Worm (Caenorhabditis elegans) whole organism, L3 larva: ENCODE results near the gene srtx-1.
"Not testable (repeated sequence)": the region's sequence is repeated elsewhere in the genome, so short reads cannot be mapped to it uniquely, and the experiment has no call there.

Source experiments
- R02D3.7 ChIP-seq: fragments of 150-350 bp; optimal IDR thresholded peaks from 2 replicates; lab custom pipeline; 2014; ENCODE audit warnings: missing biosample characterization, missing genetic modification characterization
- ZK546.5 ChIP-seq: sonication (generic microtip); optimal IDR thresholded peaks from 2 replicates; lab custom pipeline; 2017; ENCODE audit warnings: missing biosample characterization, missing genetic modification characterization
- aly-2 ChIP-seq: fragments of 150-350 bp; optimal IDR thresholded peaks from 2 replicates; lab custom pipeline; 2014; ENCODE audit warnings: missing biosample characterization, missing genetic modification characterization
- ama-1 ChIP-seq: fragments of 150-350 bp; optimal IDR thresholded peaks from 2 replicates; lab custom pipeline; 2018
- ceh-16 ChIP-seq: sonication (generic microtip); optimal IDR thresholded peaks from 2 replicates; lab custom pipeline; 2017; ENCODE audit warnings: missing biosample characterization, missing genetic modification characterization
- ceh-28 ChIP-seq: fragments of 150-350 bp; optimal IDR thresholded peaks from 2 replicates; lab custom pipeline; 2014; ENCODE audit warnings: missing biosample characterization, missing genetic modification reagents, missing genetic modification characterization
- ceh-82 ChIP-seq: fragments of 150-350 bp; optimal IDR thresholded peaks from 2 replicates; lab custom pipeline; 2014; ENCODE audit warnings: missing biosample characterization, missing genetic modification characterization
- daf-12 ChIP-seq: fragments of 150-350 bp; optimal IDR thresholded peaks from 2 replicates; lab custom pipeline; 2014; ENCODE audit warnings: missing biosample characterization, missing genetic modification reagents, missing genetic modification characterization
- egl-27 ChIP-seq: sonication (generic microtip); optimal IDR thresholded peaks from 4 replicates; lab custom pipeline; 2017; ENCODE audit warnings: missing biosample characterization, missing genetic modification reagents, missing genetic modification characterization
- egl-5 ChIP-seq: fragments of 150-350 bp; optimal IDR thresholded peaks from 2 replicates; lab custom pipeline; 2017; ENCODE audit warnings: missing biosample characterization, missing genetic modification reagents, missing genetic modification characterization, inconsistent platforms
- elt-2 ChIP-seq: sonication (generic microtip); optimal IDR thresholded peaks from 2 replicates; lab custom pipeline; 2016; ENCODE audit warnings: missing genetic modification reagents, mild to moderate bottlenecking, missing genetic modification characterization, missing compliant biosample characterization
- elt-3 ChIP-seq, 3 experiments: fragments of 150-350 bp in 1 of 3; sonication (generic microtip) in 2 of 3; optimal IDR thresholded peaks; 2 replicates in 2 of 3; 4 replicates in 1 of 3; lab custom pipeline; 2014 to 2017; ENCODE audit warnings: missing biosample characterization in 3 of 3, missing genetic modification characterization in 3 of 3
- eor-1 ChIP-seq, 2 experiments: fragments of 150-350 bp; optimal IDR thresholded peaks; 2 replicates each; lab custom pipeline; 2014 to 2018; ENCODE audit warnings: missing biosample characterization in 2 of 2, missing genetic modification characterization in 2 of 2
- fkh-10 ChIP-seq: sonication (generic microtip); optimal IDR thresholded peaks from 2 replicates; lab custom pipeline; 2017; ENCODE audit warnings: missing biosample characterization, missing genetic modification reagents, missing genetic modification characterization
- fkh-2 ChIP-seq: fragments of 150-350 bp; optimal IDR thresholded peaks from 2 replicates; lab custom pipeline; 2014; ENCODE audit warnings: missing biosample characterization, missing genetic modification reagents, missing genetic modification characterization
- fos-1 ChIP-seq: fragments of 150-350 bp; optimal IDR thresholded peaks from 2 replicates; lab custom pipeline; 2014; ENCODE audit warnings: missing biosample characterization, missing genetic modification characterization
- hmg-11 ChIP-seq: sonication (generic microtip); optimal IDR thresholded peaks from 2 replicates; lab custom pipeline; 2016; ENCODE audit warnings: missing genetic modification characterization, missing compliant biosample characterization
- jun-1 ChIP-seq: fragments of 150-350 bp; optimal IDR thresholded peaks from 2 replicates; lab custom pipeline; 2014; ENCODE audit warnings: missing biosample characterization, missing genetic modification reagents, missing genetic modification characterization
- lin-15B ChIP-seq: fragments of 150-350 bp; optimal IDR thresholded peaks from 2 replicates; lab custom pipeline; 2014; ENCODE audit warnings: missing biosample characterization, missing genetic modification characterization
- lin-39 ChIP-seq: fragments of 150-350 bp; optimal IDR thresholded peaks from 2 replicates; lab custom pipeline; 2018; ENCODE audit warnings: missing biosample characterization, missing genetic modification reagents, missing genetic modification characterization
- lsy-12 ChIP-seq: sonication (generic microtip); optimal IDR thresholded peaks from 2 replicates; lab custom pipeline; 2016; ENCODE audit warnings: mild to moderate bottlenecking, missing genetic modification characterization, missing compliant biosample characterization
- mdl-1 ChIP-seq: fragments of 150-350 bp; optimal IDR thresholded peaks from 2 replicates; lab custom pipeline; 2014; ENCODE audit warnings: missing biosample characterization, missing genetic modification characterization
- mml-1 ChIP-seq: fragments of 150-350 bp; sonication (generic microtip); optimal IDR thresholded peaks from 3 replicates; lab custom pipeline; 2014; ENCODE audit warnings: missing biosample characterization, missing genetic modification characterization
- nfya-1 ChIP-seq: sonication (generic microtip); optimal IDR thresholded peaks from 2 replicates; lab custom pipeline; 2017; ENCODE audit warnings: missing genetic modification characterization, mild to moderate bottlenecking, missing compliant biosample characterization, antibody characterized with exemption, moderate library complexity; ENCODE audit not compliant: insufficient read depth
- nhr-11 ChIP-seq: fragments of 150-350 bp; optimal IDR thresholded peaks from 2 replicates; lab custom pipeline; 2014; ENCODE audit warnings: missing biosample characterization, missing genetic modification characterization
- nhr-12 ChIP-seq: fragments of 150-350 bp; optimal IDR thresholded peaks from 2 replicates; lab custom pipeline; 2014; ENCODE audit warnings: missing biosample characterization, missing genetic modification characterization
- nhr-23 ChIP-seq: fragments of 150-350 bp; optimal IDR thresholded peaks from 2 replicates; lab custom pipeline; 2014; ENCODE audit warnings: missing biosample characterization, missing genetic modification reagents, missing genetic modification characterization
- nhr-237 ChIP-seq: fragments of 150-350 bp; optimal IDR thresholded peaks from 2 replicates; lab custom pipeline; 2014; ENCODE audit warnings: missing biosample characterization, missing genetic modification characterization
- nhr-25 ChIP-seq: sonication (generic microtip); optimal IDR thresholded peaks from 2 replicates; lab custom pipeline; 2017; ENCODE audit warnings: missing biosample characterization, missing genetic modification characterization
- nhr-43 ChIP-seq: sonication (generic microtip); optimal IDR thresholded peaks from 2 replicates; lab custom pipeline; 2016; ENCODE audit warnings: mild to moderate bottlenecking, missing genetic modification characterization, missing compliant biosample characterization; ENCODE audit not compliant: poor library complexity, severe bottlenecking
- nhr-67 ChIP-seq: fragments of 150-350 bp; optimal IDR thresholded peaks from 2 replicates; lab custom pipeline; 2014; ENCODE audit warnings: missing biosample characterization, missing genetic modification characterization
- nhr-77 ChIP-seq: fragments of 150-350 bp; optimal IDR thresholded peaks from 2 replicates; lab custom pipeline; 2014; ENCODE audit warnings: missing biosample characterization, missing genetic modification characterization
- pha-4 ChIP-seq: fragments of 150-350 bp; optimal IDR thresholded peaks from 2 replicates; lab custom pipeline; 2014; ENCODE audit warnings: missing biosample characterization, missing genetic modification reagents, missing genetic modification characterization
- pqm-1 ChIP-seq: fragments of 150-350 bp; optimal IDR thresholded peaks from 2 replicates; lab custom pipeline; 2017; ENCODE audit warnings: missing biosample characterization, missing genetic modification characterization, inconsistent platforms
- sea-2 ChIP-seq: fragments of 150-350 bp; sonication (generic microtip); optimal IDR thresholded peaks from 4 replicates; lab custom pipeline; 2014; ENCODE audit warnings: missing biosample characterization, missing genetic modification reagents, missing genetic modification characterization
- skn-1 ChIP-seq: fragments of 150-350 bp; optimal IDR thresholded peaks from 2 replicates; lab custom pipeline; 2014; ENCODE audit warnings: missing biosample characterization, missing genetic modification characterization
- snpc-4 ChIP-seq: fragments of 150-350 bp; optimal IDR thresholded peaks from 2 replicates; lab custom pipeline; 2014; ENCODE audit warnings: missing biosample characterization, missing genetic modification characterization
- tbx-2 ChIP-seq: sonication (generic microtip); optimal IDR thresholded peaks from 2 replicates; lab custom pipeline; 2016; ENCODE audit warnings: mild to moderate bottlenecking, missing genetic modification characterization, missing compliant biosample characterization
- unc-62 ChIP-seq: fragments of 150-350 bp; sonication (generic microtip); optimal IDR thresholded peaks from 4 replicates; lab custom pipeline; 2014; ENCODE audit warnings: missing biosample characterization, missing genetic modification reagents, missing genetic modification characterization
- zag-1 ChIP-seq: fragments of 150-350 bp; optimal IDR thresholded peaks from 2 replicates; lab custom pipeline; 2014; ENCODE audit warnings: missing biosample characterization, missing genetic modification characterization
- ztf-4 ChIP-seq: fragments of 150-350 bp; optimal IDR thresholded peaks from 2 replicates; lab custom pipeline; 2014; ENCODE audit warnings: missing biosample characterization, missing genetic modification characterization

srtx-1 gene

DNA sequence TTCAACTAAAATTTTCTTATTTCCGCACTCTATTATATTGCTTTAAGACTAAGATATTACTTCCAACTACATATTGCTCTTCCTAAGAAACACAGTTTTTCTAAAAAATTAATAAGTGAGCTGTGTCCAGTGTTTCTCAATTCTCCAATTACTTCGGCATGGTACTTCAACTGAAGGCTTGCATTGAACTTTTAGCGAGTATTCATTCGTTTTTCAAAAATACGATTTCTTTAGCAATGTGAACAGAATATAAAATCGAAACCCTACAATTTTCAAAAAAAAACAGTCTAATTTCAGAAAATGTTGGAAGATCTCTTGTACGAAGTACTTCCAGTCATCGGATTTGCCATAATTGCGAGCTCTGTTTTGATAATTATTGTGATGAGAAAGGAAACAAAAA lies at the start of gene srtx-1:
srtx-1 (plus strand) TSS at position 301 of the 400 bp plus-strand sequence.
- TF ChIP-seq tbx-2 (tag; lab: Kevin White, UChicago) (no peak), skn-1 (tag; lab: Kevin White, UChicago) (no peak), mml-1 (tag; lab: Kevin White, UChicago) (no peak), R02D3.7 (tag; lab: Kevin White, UChicago) (no peak), hmg-11 (tag; lab: Kevin White, UChicago) (no peak), daf-12 (no peak), lin-15B (tag; lab: Kevin White, UChicago) (no peak)

DNA sequence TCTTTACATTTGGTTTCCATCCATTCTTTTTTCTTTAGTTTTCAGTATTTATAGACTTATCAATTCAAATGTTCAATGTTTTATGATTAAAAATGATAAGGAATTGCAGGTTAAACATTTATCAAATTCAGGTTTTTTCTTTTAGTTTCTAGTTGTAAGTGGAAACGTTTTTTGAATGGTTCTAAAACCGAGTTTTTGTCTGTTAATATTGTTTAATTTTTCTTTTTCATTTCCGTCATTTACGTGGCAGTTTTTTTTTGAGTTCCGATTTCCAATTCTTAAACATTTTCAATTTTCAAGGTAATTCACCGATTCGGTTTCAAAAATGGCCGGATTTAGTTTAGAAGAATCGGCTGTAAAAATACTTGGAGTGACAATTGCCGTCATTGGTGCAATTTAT lies 46.2 kb upstream of the srtx-1 start, which contains the start of gene T12B3.3:
T12B3.3 (plus strand) TSS at position 301 of the 400 bp plus-strand sequence.
- not testable (repeated sequence) for TF ChIP-seq egl-27 (tag; lab: Kevin White, UChicago); elt-3 (tag; optimal IDR thresholded peaks at IDR 0.05; lab: Kevin White, UChicago); lin-39 (tag; lab: Kevin White, UChicago)

DNA sequence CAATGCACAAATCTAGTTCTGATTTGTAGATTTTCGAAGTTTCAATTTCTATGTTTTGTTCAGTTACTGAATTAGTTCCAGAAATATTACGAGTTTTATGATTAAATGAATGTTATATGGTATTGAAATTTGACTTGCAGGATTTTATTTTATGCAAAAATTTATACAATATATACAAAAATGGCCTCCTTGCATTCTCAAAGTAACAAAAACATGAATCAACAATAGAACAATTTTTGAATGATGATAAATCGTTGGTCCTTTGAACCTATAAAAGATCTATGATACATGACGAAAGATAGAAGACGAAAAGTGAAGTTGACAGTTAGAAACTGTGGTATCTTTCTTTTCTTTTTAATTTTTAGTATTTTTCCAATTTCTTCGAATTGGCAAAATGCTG lies 44.5 kb upstream of the srtx-1 start, which contains the start of gene T12B3.2:
T12B3.2 (plus strand) TSS at position 301 of the 400 bp plus-strand sequence.
- TF ChIP-seq elt-2 (peak; percentile 1), jun-1 (tag; lab: Kevin White, UChicago) (no peak)

DNA sequence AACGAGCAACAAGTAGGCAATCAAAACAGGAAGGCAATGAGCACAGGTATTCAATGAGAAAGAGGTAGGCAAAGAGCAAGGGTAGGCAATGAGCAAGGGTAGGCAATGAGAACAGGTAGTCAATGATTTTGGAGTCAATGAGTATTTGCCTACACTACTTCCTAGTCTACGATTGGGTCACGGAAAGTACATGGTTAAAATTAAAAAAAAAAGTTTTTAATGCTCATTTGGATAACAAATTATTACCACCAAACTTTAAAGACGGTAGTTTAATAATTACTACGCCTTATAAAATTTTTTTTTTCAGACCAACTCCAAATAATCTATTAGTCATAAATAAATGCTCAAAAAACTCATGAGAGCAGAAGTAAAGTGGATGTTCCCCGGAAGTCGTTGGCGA lies 39.3 kb upstream of the srtx-1 start, which contains the start of gene ptp-8:
ptp-8 (plus strand) TSS at position 301 of the 400 bp plus-strand sequence.
- TF ChIP-seq unc-62 (GFP tag; lab: Kevin White, UChicago): no peak
- TF ChIP-seq nhr-11 (tag; lab: Kevin White, UChicago): no peak
- no peak for TF ChIP-seq jun-1 (tag; lab: Kevin White, UChicago)
- no peak for TF ChIP-seq ceh-82
- TF ChIP-seq nhr-77 (tag; lab: Kevin White, UChicago): no peak
- no peak for TF ChIP-seq fkh-2 (tag; lab: Kevin White, UChicago)
- TF ChIP-seq zag-1: no peak
- TF ChIP-seq lsy-12 (tag; lab: Kevin White, UChicago): no peak
- TF ChIP-seq pqm-1: no peak
- no peak for TF ChIP-seq aly-2 (tag; lab: Kevin White, UChicago)
- no peak for TF ChIP-seq nhr-237
- TF ChIP-seq pha-4 (tag; lab: Kevin White, UChicago): no peak
- no peak for TF ChIP-seq mml-1 (tag; lab: Kevin White, UChicago)
- no peak for TF ChIP-seq eor-1 (tag; optimal IDR thresholded peaks at IDR 0.05; lab: Kevin White, UChicago)
- TF ChIP-seq ceh-16: no peak
- no peak for TF ChIP-seq egl-27 (tag; lab: Kevin White, UChicago)

DNA sequence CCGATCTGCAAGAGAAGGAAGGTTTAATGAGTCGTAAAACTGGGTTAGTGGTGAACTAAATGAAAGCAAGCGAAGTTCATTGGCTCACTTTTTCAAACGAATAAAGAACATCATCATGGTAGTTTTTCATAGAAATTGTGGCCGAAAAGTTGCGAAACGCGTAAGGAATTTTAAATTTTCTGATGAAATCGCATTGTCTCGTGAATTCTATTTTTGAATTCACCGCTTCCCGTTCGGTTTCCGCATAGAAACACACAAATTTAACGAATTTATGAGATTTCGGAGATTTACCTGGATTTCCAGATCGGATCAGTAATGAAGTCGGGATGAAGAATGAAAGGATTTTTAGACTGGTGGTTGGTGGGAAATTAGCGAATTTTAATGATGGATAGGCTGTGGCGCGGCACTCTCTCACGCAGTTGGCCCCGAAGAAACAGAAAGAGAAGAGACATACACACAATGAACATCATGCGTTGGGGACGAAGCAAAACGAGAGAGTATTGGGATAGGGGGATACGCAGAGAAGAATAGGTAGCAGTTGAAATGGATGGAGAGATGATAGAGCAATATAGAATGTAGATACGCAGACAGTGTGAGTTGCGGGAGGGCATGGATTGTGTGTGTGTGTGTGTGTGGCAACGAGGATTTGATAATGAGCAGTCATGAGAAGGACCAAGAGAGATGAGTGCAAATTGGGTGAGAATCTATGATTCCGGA lies 34.0 kb upstream of the srtx-1 start:
- TF ChIP-seq fos-1 (tag; lab: Kevin White, UChicago): no peak
- no peak for TF ChIP-seq sea-2 (GFP tag; lab: Kevin White, UChicago)
- no peak for TF ChIP-seq nhr-43 (tag; lab: Kevin White, UChicago)
- TF ChIP-seq pha-4 (tag; lab: Kevin White, UChicago): no peak
- TF ChIP-seq ztf-4 (tag; lab: Kevin White, UChicago): no peak
- no peak for TF ChIP-seq egl-27 (tag; lab: Kevin White, UChicago)
- no peak for TF ChIP-seq egl-5
- TF ChIP-seq nhr-12: no peak
- TF ChIP-seq fkh-2 (tag; lab: Kevin White, UChicago): no peak
- TF ChIP-seq nhr-77 (tag; lab: Kevin White, UChicago): no peak
- no peak for TF ChIP-seq skn-1 (tag; lab: Kevin White, UChicago)
- TF ChIP-seq nhr-237: no peak
- no peak for TF ChIP-seq ZK546.5 (tag; lab: Kevin White, UChicago)
- TF ChIP-seq unc-62 (GFP tag; lab: Kevin White, UChicago): no peak
- no peak for TF ChIP-seq ceh-82
- TF ChIP-seq nhr-23 (tag; lab: Kevin White, UChicago): peak; percentile 11
- TF ChIP-seq daf-12: no peak
- TF ChIP-seq mdl-1: no peak
- no peak for TF ChIP-seq nhr-67
- TF ChIP-seq ceh-28: no peak
- TF ChIP-seq elt-3 (tag; optimal IDR thresholded peaks at IDR 0.05; lab: Kevin White, UChicago): no peak
- TF ChIP-seq nhr-25 (tag; lab: Kevin White, UChicago): peak; percentile 44
- TF ChIP-seq pqm-1: no peak
- TF ChIP-seq tbx-2 (tag; lab: Kevin White, UChicago): peak; percentile 40
- TF ChIP-seq nfya-1 (tag; lab: Kevin White, UChicago): peak; percentile 82
- TF ChIP-seq ceh-16: no peak
- TF ChIP-seq ama-1: no peak
- no peak for TF ChIP-seq snpc-4 (tag; lab: Kevin White, UChicago)
- TF ChIP-seq mml-1 (tag; lab: Kevin White, UChicago): no peak
- no peak for TF ChIP-seq jun-1 (tag; lab: Kevin White, UChicago)
- TF ChIP-seq aly-2 (tag; lab: Kevin White, UChicago): no peak
- peak; percentile 8 for TF ChIP-seq lsy-12 (tag; lab: Kevin White, UChicago)
- no peak for TF ChIP-seq nhr-11 (tag; lab: Kevin White, UChicago)
- no peak for TF ChIP-seq fkh-10
- peak; percentile 90 for TF ChIP-seq hmg-11 (tag; lab: Kevin White, UChicago)
